Worm (Caenorhabditis elegans) whole organism, midembryonic: Measurements from ENCODE around the gene nhr-246.

ENCODE experiments used
- T22C8.4 ChIP-seq: fragments of 200-800 bp; sonication (Bioruptor generic); IDR thresholded peaks from 2 replicates; pipeline ENCODE4 v1.3.6; 2022; ENCODE audit warnings: missing genetic modification characterization, missing compliant biosample characterization
- cog-1 ChIP-seq: sonication (generic microtip); optimal IDR thresholded peaks from 2 replicates; lab custom pipeline; 2016; ENCODE audit warnings: missing genetic modification characterization, missing compliant biosample characterization
- flt-1 ChIP-seq: fragments of 200-800 bp; sonication (Bioruptor generic); IDR thresholded peaks from 2 replicates; pipeline ENCODE4 v1.3.6; 2022; ENCODE audit warnings: missing genetic modification characterization, missing compliant biosample characterization
- klf-2 ChIP-seq: fragments of 200-800 bp; sonication (Bioruptor generic); conservative IDR thresholded peaks from 2 replicates; pipeline ENCODE4 v1.3.6; 2022; ENCODE audit warnings: missing genetic modification reagents, missing genetic modification characterization, missing compliant biosample characterization
- med-1 ChIP-seq: sonication (generic microtip); optimal IDR thresholded peaks from 2 replicates; lab custom pipeline; 2017; ENCODE audit warnings: missing genetic modification characterization, mild to moderate bottlenecking, missing compliant biosample characterization, antibody characterized with exemption, missing genetic modification reagents; ENCODE audit not compliant: insufficient read depth
- ref-1 ChIP-seq: fragments of 200-800 bp; sonication (Bioruptor generic); conservative IDR thresholded peaks from 2 replicates; pipeline ENCODE4 v1.3.6; 2022; ENCODE audit warnings: missing genetic modification reagents, missing genetic modification characterization, missing compliant biosample characterization
- tab-1 ChIP-seq: fragments of 200-800 bp; sonication (Bioruptor generic); IDR thresholded peaks from 2 replicates; pipeline ENCODE4 v1.3.6; 2022; ENCODE audit warnings: missing genetic modification characterization, missing compliant biosample characterization
- ztf-23 ChIP-seq: fragments of 200-800 bp; sonication (Bioruptor generic); IDR thresholded peaks from 2 replicates; pipeline ENCODE4 v1.3.6; 2022; ENCODE audit warnings: missing genetic modification reagents, missing genetic modification characterization, missing compliant biosample characterization
- ztf-29 ChIP-seq: fragments of 200-800 bp; sonication (Bioruptor generic); IDR thresholded peaks from 2 replicates; pipeline ENCODE4 v1.3.6; 2022; ENCODE audit warnings: missing genetic modification reagents, missing genetic modification characterization, missing compliant biosample characterization

Gene nhr-246

DNA sequence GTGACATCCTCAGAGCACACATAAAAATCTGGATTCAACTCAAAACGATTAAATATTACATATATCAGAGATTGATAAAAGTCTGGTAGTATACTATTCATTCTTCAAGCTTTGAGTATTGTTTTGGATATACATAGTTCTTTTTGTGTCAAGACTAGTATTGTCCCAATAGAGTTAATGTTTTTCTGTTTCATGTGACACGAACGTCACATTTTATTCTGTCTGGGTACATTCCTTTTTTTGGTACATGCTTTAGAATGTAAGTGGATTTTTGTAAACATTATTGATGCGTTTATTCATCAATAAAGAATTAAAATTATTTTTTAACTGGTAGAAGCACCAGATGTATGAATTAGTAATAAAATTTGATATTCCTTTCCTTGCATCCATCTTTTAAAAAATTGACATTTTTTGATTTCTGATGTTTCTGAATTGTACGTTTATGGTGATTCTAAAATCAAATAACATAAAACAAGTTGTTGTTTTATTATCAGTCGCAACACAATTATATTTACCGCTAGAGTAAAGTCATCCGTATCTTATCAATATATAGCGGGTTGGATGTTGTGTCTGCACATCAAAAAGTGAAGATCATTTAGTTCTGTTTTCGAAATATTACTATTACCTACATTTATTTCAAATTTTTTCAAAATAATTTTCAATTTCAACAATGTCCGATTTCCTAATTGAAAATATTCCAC is at the start of gene nhr-246, which contains the start of gene srt-22:
Gene nhr-246, plus strand, starts transcription at position 651 of the 701 bp plus-strand sequence.
Gene srt-22, minus strand, starts transcription at position 101 of the 701 bp plus-strand sequence.
- TF ChIP-seq cog-1 (no peak), ref-1 (GFP tag; lab: Robert Waterston, UW) (no peak), ztf-23 (no peak), med-1 (GFP tag; lab: Kevin White, UChicago) (no peak), klf-2 (no peak)

DNA sequence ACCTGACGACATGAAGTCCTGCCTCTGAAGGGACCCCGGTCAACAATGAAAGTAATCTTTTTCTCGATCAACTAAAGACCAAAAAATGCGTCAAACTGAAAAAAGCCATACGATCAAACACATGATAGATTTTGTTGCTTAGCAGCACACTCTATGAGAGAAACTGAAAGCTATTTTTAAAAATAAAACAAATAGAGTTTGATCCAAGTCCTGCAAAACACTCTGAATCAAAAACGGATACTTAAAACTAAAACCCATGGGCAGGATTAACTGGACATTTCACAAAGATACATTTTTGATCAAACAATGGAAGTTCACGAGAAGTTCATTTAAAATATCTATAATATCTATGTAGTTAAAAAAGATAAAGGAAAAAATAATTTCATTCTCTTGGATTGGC is 48.9 kb upstream of the nhr-246 start, which contains the start of gene T10H4.13:
Gene T10H4.13, minus strand, starts transcription at position 101 of the 400 bp plus-strand sequence.
- TF ChIP-seq cog-1 (no peak), T22C8.4 (GFP tag; lab: Robert Waterston, UW) (no peak), klf-2 (no peak)

ce11 chrV:15268302-15268701 is 48.0 kb upstream of the nhr-246 start, which contains the start of gene srw-22:
Gene srw-22 (plus strand): TSS chrV:15268602.
- TF ChIP-seq flt-1 (GFP tag; lab: Robert Waterston, UW): no peak
- TF ChIP-seq T22C8.4 (GFP tag; lab: Robert Waterston, UW): no peak
- no peak for TF ChIP-seq ref-1 (GFP tag; lab: Robert Waterston, UW)
- no peak for TF ChIP-seq cog-1
- TF ChIP-seq klf-2: no peak
- no peak for TF ChIP-seq ztf-23
- no peak for TF ChIP-seq med-1 (GFP tag; lab: Kevin White, UChicago)
- no peak for TF ChIP-seq tab-1 (GFP tag; lab: Robert Waterston, UW)
- TF ChIP-seq ztf-29 (GFP tag; lab: Robert Waterston, UW): no peak

DNA sequence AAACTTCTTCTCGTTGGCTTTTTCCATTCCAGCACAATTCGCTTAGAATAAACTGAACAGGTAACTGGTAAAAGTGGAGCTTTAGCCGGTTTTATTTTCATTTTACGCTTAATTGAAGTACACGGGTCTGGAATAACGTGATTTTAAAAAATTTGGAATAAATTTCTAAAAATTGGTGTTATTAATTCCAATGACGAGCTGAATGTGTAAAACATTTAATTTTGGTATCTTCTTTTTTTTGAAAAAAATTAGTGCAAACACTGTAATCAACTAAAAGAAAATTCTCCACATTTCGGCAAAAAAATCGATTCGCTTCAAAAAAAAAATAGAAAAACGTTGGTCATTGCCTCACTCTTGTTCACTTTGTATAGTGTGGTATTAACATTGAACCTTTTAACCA is 44.0 kb upstream of the nhr-246 start, which contains the start of gene T10H4.4:
Gene T10H4.4, minus strand, starts transcription at position 101 of the 400 bp plus-strand sequence.
- no peak for TF ChIP-seq med-1 (GFP tag; lab: Kevin White, UChicago)
- TF ChIP-seq flt-1 (GFP tag; lab: Robert Waterston, UW): no peak
- TF ChIP-seq ref-1 (GFP tag; lab: Robert Waterston, UW): no peak
- TF ChIP-seq klf-2: no peak
- TF ChIP-seq ztf-29 (GFP tag; lab: Robert Waterston, UW): no peak
- no peak for TF ChIP-seq ztf-23
- TF ChIP-seq cog-1: no peak
- no peak for TF ChIP-seq tab-1 (GFP tag; lab: Robert Waterston, UW)
- TF ChIP-seq T22C8.4 (GFP tag; lab: Robert Waterston, UW): no peak

DNA sequence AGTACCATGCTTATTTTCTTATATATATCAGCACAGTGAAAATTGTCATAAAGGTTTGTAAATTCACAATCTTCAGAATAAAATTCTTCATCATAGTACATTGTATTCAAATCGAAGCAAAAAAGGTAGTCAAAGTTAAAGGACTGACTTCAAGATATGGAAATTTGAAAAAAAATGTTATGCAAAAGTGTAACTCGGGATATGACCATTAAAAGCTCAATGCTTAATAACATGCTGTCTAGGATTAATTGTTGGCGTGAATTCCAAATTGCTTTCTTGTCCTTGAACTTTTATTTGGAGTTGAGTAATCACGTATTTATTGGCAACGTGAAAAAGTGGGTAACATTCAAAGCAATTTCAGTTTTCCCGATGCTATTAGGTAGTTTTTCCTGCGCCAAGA is 41.5 kb upstream of the nhr-246 start, which contains the start of gene srw-16:
Gene srw-16, minus strand, starts transcription at position 101 of the 400 bp plus-strand sequence.
- TF ChIP-seq klf-2: no peak
- TF ChIP-seq flt-1 (GFP tag; lab: Robert Waterston, UW): no peak
- no peak for TF ChIP-seq ztf-29 (GFP tag; lab: Robert Waterston, UW)
- TF ChIP-seq ref-1 (GFP tag; lab: Robert Waterston, UW): no peak
- TF ChIP-seq ztf-23: no peak
- TF ChIP-seq med-1 (GFP tag; lab: Kevin White, UChicago): no peak
- TF ChIP-seq cog-1: no peak
- TF ChIP-seq tab-1 (GFP tag; lab: Robert Waterston, UW): no peak
- TF ChIP-seq T22C8.4 (GFP tag; lab: Robert Waterston, UW): no peak

- no peak for TF ChIP-seq med-1 (GFP tag; lab: Kevin White, UChicago)
- TF ChIP-seq cog-1: no peak
- no peak for TF ChIP-seq klf-2
- TF ChIP-seq T22C8.4 (GFP tag; lab: Robert Waterston, UW): no peak
- no peak for TF ChIP-seq ref-1 (GFP tag; lab: Robert Waterston, UW)
- no peak for TF ChIP-seq flt-1 (GFP tag; lab: Robert Waterston, UW)
- no peak for TF ChIP-seq ztf-29 (GFP tag; lab: Robert Waterston, UW)
These were observed 39.4 kb upstream of the nhr-246 start, which contains the start of gene srw-17 for ce11 chrV:15276915-15277314. Gene srw-17 (minus strand): TSS chrV:15277015.

DNA sequence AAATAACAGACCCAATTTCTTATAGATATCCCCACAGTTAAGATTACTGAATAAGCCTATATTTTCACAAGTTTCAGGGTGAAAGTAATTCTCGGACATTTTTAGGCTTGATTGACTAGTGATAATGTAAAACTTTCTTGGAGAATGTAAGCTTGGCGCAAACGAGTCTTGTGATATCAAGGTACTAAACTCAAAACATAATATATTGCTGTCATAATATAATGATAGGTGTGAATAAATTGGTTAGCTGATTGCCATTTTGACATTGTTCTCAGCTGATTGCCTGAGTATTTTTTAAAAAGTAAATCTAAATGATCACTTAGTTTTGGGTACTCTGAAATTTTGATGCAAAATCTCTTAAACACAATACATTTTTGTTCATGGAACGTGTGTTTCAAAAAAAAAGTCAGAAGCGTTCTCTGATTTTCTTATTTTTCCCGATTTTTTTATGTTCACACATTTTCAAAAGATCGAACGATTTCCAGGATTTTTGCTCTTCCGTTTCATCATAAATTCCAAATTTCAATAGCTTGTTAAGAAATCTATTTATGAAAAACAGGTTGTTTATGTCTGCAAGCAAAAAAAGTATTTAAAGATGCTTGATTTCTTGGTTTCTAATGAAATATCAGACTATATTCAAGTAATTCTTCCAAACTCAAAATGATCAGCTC is 34.9 kb upstream of the nhr-246 start, which contains the start of the genes srw-19 and srx-51:
Gene srw-19, minus strand, starts transcription at position 101 of the 671 bp plus-strand sequence.
Gene srx-51, plus strand, starts transcription at position 621 of the 671 bp plus-strand sequence.
- TF ChIP-seq cog-1 (no peak), flt-1 (GFP tag; lab: Robert Waterston, UW) (no peak), ztf-23 (no peak), T22C8.4 (GFP tag; lab: Robert Waterston, UW) (no peak), ref-1 (GFP tag; lab: Robert Waterston, UW) (no peak), med-1 (GFP tag; lab: Kevin White, UChicago) (no peak), klf-2 (no peak), tab-1 (GFP tag; lab: Robert Waterston, UW) (no peak), ztf-29 (GFP tag; lab: Robert Waterston, UW) (no peak)

DNA sequence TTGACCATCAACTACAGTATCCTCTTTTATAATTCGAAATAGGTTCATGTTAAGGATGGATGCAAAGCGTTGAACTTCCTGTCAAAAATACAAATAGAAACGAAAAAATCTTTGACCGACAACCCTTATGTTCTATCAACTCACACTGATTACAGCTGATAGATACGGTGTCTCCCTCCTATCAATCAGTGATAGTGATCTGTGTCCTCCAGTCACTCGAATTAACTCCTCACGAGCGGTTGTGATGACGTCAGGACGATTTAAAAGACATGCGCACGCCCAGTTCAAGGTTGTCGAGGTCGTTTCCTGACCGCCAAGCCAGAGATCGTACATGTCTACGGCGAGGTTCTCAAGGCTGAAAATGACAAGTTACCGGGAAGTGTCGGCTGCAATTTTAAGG is 30.3 kb upstream of the nhr-246 start:
- no peak for TF ChIP-seq ztf-29 (GFP tag; lab: Robert Waterston, UW)
- no peak for TF ChIP-seq med-1 (GFP tag; lab: Kevin White, UChicago)
- TF ChIP-seq T22C8.4 (GFP tag; lab: Robert Waterston, UW): no peak
- TF ChIP-seq cog-1: no peak
- no peak for TF ChIP-seq ztf-23

- TF ChIP-seq ref-1 (GFP tag; lab: Robert Waterston, UW) (no peak), med-1 (GFP tag; lab: Kevin White, UChicago) (no peak), flt-1 (GFP tag; lab: Robert Waterston, UW) (no peak), cog-1 (no peak), tab-1 (GFP tag; lab: Robert Waterston, UW) (no peak), ztf-23 (no peak), ztf-29 (GFP tag; lab: Robert Waterston, UW) (no peak), klf-2 (no peak), T22C8.4 (GFP tag; lab: Robert Waterston, UW) (no peak)
These were observed 28.4 kb upstream of the nhr-246 start, which contains the start of gene cyp-34A1 for ce11 chrV:15287856-15288255. Gene cyp-34A1 (minus strand): TSS chrV:15287956.
